Worm (Caenorhabditis elegans) whole organism, mixed stage, embryonic: ENCODE results near the gene F59B10.4.

Source experiments
- M03D4.4 ChIP-seq: sonication (generic microtip); optimal IDR thresholded peaks from 2 replicates; lab custom pipeline; 2017; ENCODE audit warnings: mild to moderate bottlenecking, missing genetic modification characterization, missing compliant biosample characterization
- bed-3 ChIP-seq: fragments of 200-800 bp; sonication (Bioruptor generic); optimal IDR thresholded peaks from 3 replicates; lab custom pipeline; 2018; ENCODE audit warnings: mild to moderate bottlenecking, missing genetic modification characterization, moderate library complexity, missing compliant biosample characterization
- blmp-1 ChIP-seq: fragments of 150-350 bp; optimal IDR thresholded peaks from 2 replicates; lab custom pipeline; 2014; ENCODE audit warnings: missing biosample characterization, missing genetic modification characterization
- ceh-39 ChIP-seq: fragments of 150-350 bp; optimal IDR thresholded peaks from 2 replicates; lab custom pipeline; 2014; ENCODE audit warnings: missing biosample characterization, missing genetic modification characterization
- ceh-43 ChIP-seq: fragments of 200-800 bp; sonication (Bioruptor generic); optimal IDR thresholded peaks from 2 replicates; lab custom pipeline; 2018; ENCODE audit warnings: mild to moderate bottlenecking, missing genetic modification characterization, moderate library complexity, missing compliant biosample characterization
- ceh-83 ChIP-seq: fragments of 200-800 bp; sonication (Bioruptor generic); optimal IDR thresholded peaks from 2 replicates; lab custom pipeline; 2018; ENCODE audit warnings: mild to moderate bottlenecking, missing genetic modification characterization, missing compliant biosample characterization
- ces-1 ChIP-seq: fragments of 150-350 bp; optimal IDR thresholded peaks from 2 replicates; lab custom pipeline; 2014; ENCODE audit warnings: missing biosample characterization, missing genetic modification reagents, missing genetic modification characterization
- cnd-1 ChIP-seq: fragments of 200-800 bp; sonication (Bioruptor generic); optimal IDR thresholded peaks from 2 replicates; lab custom pipeline; 2018; ENCODE audit warnings: mild to moderate bottlenecking, missing genetic modification characterization, missing compliant biosample characterization
- drap-1 ChIP-seq: fragments of 200-800 bp; sonication (Bioruptor generic); optimal IDR thresholded peaks from 3 replicates; lab custom pipeline; 2018; ENCODE audit warnings: mild to moderate bottlenecking, missing genetic modification characterization, missing compliant biosample characterization
- elt-3 ChIP-seq: fragments of 150-350 bp; optimal IDR thresholded peaks from 2 replicates; lab custom pipeline; 2014; ENCODE audit warnings: missing biosample characterization, missing genetic modification characterization
- flh-1 ChIP-seq: fragments of 200-800 bp; sonication (Bioruptor generic); optimal IDR thresholded peaks from 2 replicates; lab custom pipeline; 2018; ENCODE audit warnings: mild to moderate bottlenecking, missing genetic modification characterization, moderate library complexity, missing compliant biosample characterization
- ham-2 ChIP-seq: fragments of 200-800 bp; sonication (Bioruptor generic); optimal IDR thresholded peaks from 2 replicates; lab custom pipeline; 2018; ENCODE audit warnings: mild to moderate bottlenecking, missing genetic modification characterization, missing compliant biosample characterization
- hlh-1 ChIP-seq: fragments of 150-350 bp; optimal IDR thresholded peaks from 2 replicates; lab custom pipeline; 2014; ENCODE audit warnings: missing biosample characterization, missing genetic modification reagents, missing genetic modification characterization
- lin-13 ChIP-seq: fragments of 150-350 bp; optimal IDR thresholded peaks from 2 replicates; lab custom pipeline; 2014; ENCODE audit warnings: missing biosample characterization, missing genetic modification characterization
- lin-32 ChIP-seq: fragments of 200-800 bp; sonication (Bioruptor generic); optimal IDR thresholded peaks from 2 replicates; lab custom pipeline; 2018; ENCODE audit warnings: mild to moderate bottlenecking, missing genetic modification characterization, missing compliant biosample characterization
- lsy-2 ChIP-seq: fragments of 150-350 bp; optimal IDR thresholded peaks from 2 replicates; lab custom pipeline; 2014; ENCODE audit warnings: missing biosample characterization, missing genetic modification characterization
- mab-5 ChIP-seq: fragments of 150-350 bp; optimal IDR thresholded peaks from 2 replicates; lab custom pipeline; 2014; ENCODE audit warnings: missing biosample characterization, missing genetic modification characterization
- mep-1 ChIP-seq: fragments of 150-350 bp; optimal IDR thresholded peaks from 2 replicates; lab custom pipeline; 2017; ENCODE audit warnings: missing biosample characterization, missing genetic modification reagents, missing genetic modification characterization, inconsistent platforms
- mls-2 ChIP-seq: sonication (generic microtip); optimal IDR thresholded peaks from 2 replicates; lab custom pipeline; 2016; ENCODE audit warnings: mild to moderate bottlenecking, missing genetic modification characterization, moderate library complexity, missing compliant biosample characterization
- nhr-12 ChIP-seq: fragments of 150-350 bp; optimal IDR thresholded peaks from 2 replicates; lab custom pipeline; 2014; ENCODE audit warnings: missing biosample characterization, missing genetic modification characterization
- nhr-237 ChIP-seq: fragments of 150-350 bp; optimal IDR thresholded peaks from 2 replicates; lab custom pipeline; 2014; ENCODE audit warnings: missing biosample characterization, missing genetic modification characterization
- pha-4 ChIP-seq: fragments of 150-350 bp; optimal IDR thresholded peaks from 2 replicates; lab custom pipeline; 2018; ENCODE audit warnings: missing biosample characterization, missing genetic modification reagents, missing genetic modification characterization
- sem-2 ChIP-seq: fragments of 200-800 bp; sonication (Bioruptor generic); optimal IDR thresholded peaks from 2 replicates; lab custom pipeline; 2018; ENCODE audit warnings: mild to moderate bottlenecking, missing genetic modification characterization, missing compliant biosample characterization
- sptf-1 ChIP-seq: sonication (generic microtip); optimal IDR thresholded peaks from 2 replicates; lab custom pipeline; 2017; ENCODE audit warnings: mild to moderate bottlenecking, missing genetic modification characterization, moderate library complexity, missing compliant biosample characterization
- tbx-8 ChIP-seq: fragments of 200-800 bp; sonication (Bioruptor generic); optimal IDR thresholded peaks from 2 replicates; lab custom pipeline; 2018; ENCODE audit warnings: mild to moderate bottlenecking, missing genetic modification characterization, moderate library complexity, missing compliant biosample characterization
- unc-120 ChIP-seq: sonication (generic microtip); optimal IDR thresholded peaks from 2 replicates; lab custom pipeline; 2017; ENCODE audit warnings: missing genetic modification characterization, missing compliant biosample characterization; ENCODE audit not compliant: poor library complexity, severe bottlenecking
- unc-39 ChIP-seq: fragments of 150-350 bp; optimal IDR thresholded peaks from 2 replicates; lab custom pipeline; 2014; ENCODE audit warnings: missing biosample characterization, missing genetic modification characterization
- unc-62 ChIP-seq: fragments of 150-350 bp; optimal IDR thresholded peaks from 2 replicates; lab custom pipeline; 2014; ENCODE audit warnings: missing biosample characterization, missing genetic modification reagents, missing genetic modification characterization
- zip-8 ChIP-seq: fragments of 150-350 bp; optimal IDR thresholded peaks from 2 replicates; lab custom pipeline; 2014; ENCODE audit warnings: missing biosample characterization, missing genetic modification characterization
- ztf-11 ChIP-seq: fragments of 150-350 bp; optimal IDR thresholded peaks from 2 replicates; lab custom pipeline; 2014; ENCODE audit warnings: missing biosample characterization, missing genetic modification characterization

Gene F59B10.4

DNA sequence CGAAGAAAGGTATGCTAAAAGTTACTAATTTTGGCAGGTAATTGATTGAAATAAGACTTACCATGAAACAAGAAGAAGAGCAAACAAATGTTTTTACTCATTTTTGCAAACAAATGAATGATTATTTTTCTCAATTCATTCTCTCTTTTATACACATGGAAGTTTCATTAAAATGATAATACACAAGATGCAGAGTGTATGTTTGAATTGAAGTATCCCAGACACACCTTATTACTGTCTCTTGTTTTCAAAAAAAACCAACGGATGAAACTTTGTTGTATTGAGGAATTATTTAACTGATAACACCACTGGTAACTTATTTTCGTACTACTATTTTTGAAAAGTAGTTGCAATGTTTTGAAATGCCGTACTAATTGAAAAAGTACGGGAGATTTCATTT is 39.6 kb downstream of the F59B10.4 start, which contains the start of gene clec-59:
clec-59 (minus strand) TSS at position 101 of the 400 bp plus-strand sequence.
- TF ChIP-seq ham-2 (GFP tag; lab: Kevin White, UChicago) (no peak), nhr-12 (tag; lab: Kevin White, UChicago) (no peak), ceh-43 (no peak), lsy-2 (tag; lab: Kevin White, UChicago) (no peak), sem-2 (GFP tag; lab: Kevin White, UChicago) (no peak), mab-5 (tag; lab: Kevin White, UChicago) (no peak), tbx-8 (GFP tag; lab: Kevin White, UChicago) (no peak)

DNA sequence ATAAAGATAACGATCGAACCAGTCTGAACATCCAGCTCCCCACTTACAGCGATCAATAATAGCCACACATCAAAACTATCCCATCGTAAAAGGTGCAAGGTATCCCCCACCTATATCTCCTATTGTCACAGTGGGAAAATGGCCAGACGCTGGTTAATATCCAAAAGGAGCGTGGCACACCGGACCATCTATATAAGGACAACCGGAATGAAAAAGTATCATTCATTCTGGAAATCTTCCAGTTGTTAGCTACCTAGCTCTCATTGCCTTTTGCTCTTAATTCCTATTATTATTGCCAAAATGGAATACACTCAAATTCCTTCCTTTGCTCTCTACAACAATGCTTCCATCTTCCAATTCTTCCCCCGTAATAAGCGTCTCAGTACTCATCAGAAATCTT is 42.0 kb downstream of the F59B10.4 start, which contains the start of gene ZK666.4:
ZK666.4 (plus strand) TSS at position 301 of the 400 bp plus-strand sequence.
- no peak for TF ChIP-seq mab-5 (tag; lab: Kevin White, UChicago)
- TF ChIP-seq nhr-12 (tag; lab: Kevin White, UChicago): no peak
- TF ChIP-seq ham-2 (GFP tag; lab: Kevin White, UChicago): no peak
- no peak for TF ChIP-seq bed-3 (GFP tag; lab: Kevin White, UChicago)
- no peak for TF ChIP-seq ztf-11 (tag; lab: Kevin White, UChicago)
- no peak for TF ChIP-seq lin-32 (GFP tag; lab: Kevin White, UChicago)
- TF ChIP-seq blmp-1 (tag; lab: Kevin White, UChicago): no peak
- TF ChIP-seq, all 35 proteins: peak for 0

DNA sequence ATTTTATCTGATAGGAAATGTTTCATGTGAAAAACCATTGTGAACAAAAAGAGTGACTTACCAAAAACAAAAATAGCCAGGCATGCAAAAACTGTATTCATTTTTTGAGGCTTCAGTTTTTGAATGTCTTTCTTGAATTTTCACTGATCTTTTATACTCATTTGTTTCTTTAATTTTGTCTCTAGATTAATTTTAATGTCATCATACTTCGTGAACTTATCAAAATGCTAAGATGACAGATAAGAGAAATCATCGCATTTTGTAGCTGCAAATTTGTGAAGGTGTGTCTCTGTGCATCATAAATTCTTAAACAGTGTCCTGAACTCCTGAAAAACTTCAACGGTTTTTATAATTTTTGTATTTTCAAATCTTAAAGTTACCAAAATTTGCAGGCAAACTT is 42.9 kb downstream of the F59B10.4 start, which contains the start of gene clec-58:
clec-58 (minus strand) TSS at position 101 of the 400 bp plus-strand sequence.
- TF ChIP-seq M03D4.4 (tag; lab: Kevin White, UChicago): no peak
- TF ChIP-seq ceh-39: no peak
- TF ChIP-seq tbx-8 (GFP tag; lab: Kevin White, UChicago): no peak
- TF ChIP-seq unc-39 (tag; lab: Kevin White, UChicago): no peak
- TF ChIP-seq hlh-1 (tag; lab: Kevin White, UChicago): no peak
- TF ChIP-seq bed-3 (GFP tag; lab: Kevin White, UChicago): no peak
- TF ChIP-seq lin-13: no peak
- no peak for TF ChIP-seq nhr-237 (tag; lab: Kevin White, UChicago)
- no peak for TF ChIP-seq ham-2 (GFP tag; lab: Kevin White, UChicago)
- TF ChIP-seq ceh-83 (GFP tag; lab: Kevin White, UChicago): no peak
- TF ChIP-seq blmp-1 (tag; lab: Kevin White, UChicago): no peak
- no peak for TF ChIP-seq unc-62 (GFP tag; lab: Kevin White, UChicago)
- no peak for TF ChIP-seq mep-1 (tag; lab: Kevin White, UChicago)
- no peak for TF ChIP-seq zip-8 (tag; lab: Kevin White, UChicago)
- no peak for TF ChIP-seq nhr-12 (tag; lab: Kevin White, UChicago)
- TF ChIP-seq lin-32 (GFP tag; lab: Kevin White, UChicago): no peak
- no peak for TF ChIP-seq elt-3 (tag; lab: Kevin White, UChicago)
- TF ChIP-seq drap-1 (GFP tag; lab: Kevin White, UChicago): no peak
- no peak for TF ChIP-seq ceh-43
- no peak for TF ChIP-seq cnd-1 (tag; lab: Kevin White, UChicago)
- TF ChIP-seq, all 35 proteins: peak for 0

DNA sequence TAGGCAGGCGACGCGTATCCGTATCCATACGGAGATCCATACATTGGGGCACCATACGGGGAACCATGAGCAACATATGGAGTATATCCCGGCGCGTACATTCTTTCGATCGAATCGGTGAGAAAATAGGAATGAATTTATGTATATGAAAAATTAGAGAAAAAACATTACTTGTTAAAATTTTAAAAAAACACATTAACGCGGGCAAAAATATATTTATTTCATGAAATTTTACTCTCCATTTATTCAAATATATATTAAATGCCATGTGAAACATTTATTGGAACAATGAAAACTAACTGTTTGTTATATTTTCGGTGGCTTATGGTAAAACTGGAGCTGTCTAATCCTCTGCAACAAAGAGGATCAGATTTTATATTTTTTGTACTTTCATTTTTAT is 47.1 kb downstream of the F59B10.4 start, which contains the start of gene ZK666.2:
ZK666.2 (minus strand) TSS at position 101 of the 400 bp plus-strand sequence.
- TF ChIP-seq ces-1 (GFP tag; lab: Kevin White, UChicago) (no peak), pha-4 (tag; lab: Kevin White, UChicago) (no peak), tbx-8 (GFP tag; lab: Kevin White, UChicago) (no peak), sptf-1 (tag; lab: Kevin White, UChicago) (no peak)
- TF ChIP-seq, all 35 proteins: peak for 0

DNA sequence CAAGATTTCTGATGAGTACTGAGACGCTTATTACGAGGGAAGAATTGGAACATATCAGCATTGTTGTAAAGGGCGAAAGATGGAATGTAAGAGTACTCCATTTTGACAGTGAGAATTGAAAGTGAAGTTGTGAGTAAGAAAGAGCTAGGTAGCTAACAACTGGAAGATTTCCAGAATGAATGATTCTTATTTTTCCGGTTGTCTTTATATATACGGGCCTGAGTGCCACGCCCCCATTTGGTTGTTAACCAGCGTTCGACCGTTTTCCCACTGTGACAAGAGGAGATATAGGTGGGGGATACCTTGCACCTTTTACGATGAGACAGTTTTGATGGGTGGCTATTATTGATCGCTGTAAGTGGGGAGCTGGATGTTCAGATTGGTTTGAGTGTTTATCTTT is 47.7 kb downstream of the F59B10.4 start, which contains the start of gene ZK666.1:
ZK666.1 (minus strand) TSS at position 101 of the 400 bp plus-strand sequence.
- TF ChIP-seq hlh-1 (tag; lab: Kevin White, UChicago) (no peak), sptf-1 (tag; lab: Kevin White, UChicago) (no peak), blmp-1 (tag; lab: Kevin White, UChicago) (no peak), ceh-39 (no peak), ztf-11 (tag; lab: Kevin White, UChicago) (no peak), mls-2 (no peak), tbx-8 (GFP tag; lab: Kevin White, UChicago) (no peak), M03D4.4 (tag; lab: Kevin White, UChicago) (no peak), flh-1 (GFP tag; lab: Kevin White, UChicago) (no peak), ces-1 (GFP tag; lab: Kevin White, UChicago) (no peak), ceh-83 (GFP tag; lab: Kevin White, UChicago) (no peak), lsy-2 (tag; lab: Kevin White, UChicago) (no peak), ceh-43 (no peak), mep-1 (tag; lab: Kevin White, UChicago) (no peak), unc-62 (GFP tag; lab: Kevin White, UChicago) (no peak), lin-32 (GFP tag; lab: Kevin White, UChicago) (no peak), bed-3 (GFP tag; lab: Kevin White, UChicago) (no peak), pha-4 (tag; lab: Kevin White, UChicago) (no peak), unc-120 (tag; lab: Kevin White, UChicago) (no peak), lin-13 (no peak)
